Fruit fly (Drosophila melanogaster): Measurements from ENCODE around the gene CG15812.

The CG15812 gene

dm6 chr3L:3148125-3149059 is 11.4 kb upstream of the CG15812 start, which contains the start of the genes Usp5 and BtbVII:
Gene Usp5, minus strand, starts transcription at chr3L:3148358.
Gene BtbVII, plus strand, starts transcription at chr3L:3148646.
- TF ChIP-seq br (GFP tag; optimal IDR thresholded peaks at IDR 0.05) (peak; percentile 76), HLH106 (tag; optimal IDR thresholded peaks at IDR 0.05) (peak; percentile 59), ey (GFP tag; optimal IDR thresholded peaks at IDR 0.05) (peak; percentile 65), Hr83 (GFP tag; optimal IDR thresholded peaks at IDR 0.05; ENCODE audit: poor library complexity, severe bottlenecking) (peak; percentile 30), Vsx2 (GFP tag; optimal IDR thresholded peaks at IDR 0.05; ENCODE audit: partially characterized antibody) (no peak), lola (GFP tag; optimal IDR thresholded peaks at IDR 0.05) (no peak), foxo (GFP tag; optimal IDR thresholded peaks at IDR 0.05) (peak in 1 of 2 experiments; percentile 76), Dif (GFP tag; optimal IDR thresholded peaks at IDR 0.05; ENCODE audit: partially characterized antibody) (no peak), usp (GFP tag; optimal IDR thresholded peaks at IDR 0.05) (no peak), brk (GFP tag; optimal IDR thresholded peaks at IDR 0.05) (no peak), Rel (GFP tag; optimal IDR thresholded peaks at IDR 0.05) (no peak), Rel (tag; optimal IDR thresholded peaks at IDR 0.05) (peak; percentile 2), Myc (optimal IDR thresholded peaks at IDR 0.05) (no peak), fru (GFP tag; optimal IDR thresholded peaks at IDR 0.05) (peak; percentile 58), CrebA (GFP tag; optimal IDR thresholded peaks at IDR 0.05; ENCODE audit: borderline replicate concordance) (no peak), Abd-B (GFP tag; optimal IDR thresholded peaks at IDR 0.05) (no peak), GATAd (GFP tag; optimal IDR thresholded peaks at IDR 0.05) (no peak), sv (GFP tag; optimal IDR thresholded peaks at IDR 0.05) (peak; percentile 22), Jra (GFP tag; optimal IDR thresholded peaks at IDR 0.05) (peak; percentile 65), jim (GFP tag; optimal IDR thresholded peaks at IDR 0.05) (no peak), OdsH (GFP tag; optimal IDR thresholded peaks at IDR 0.05) (peak; percentile 69), pan (optimal IDR thresholded peaks at IDR 0.05) (no peak), Sp1 (GFP tag; optimal IDR thresholded peaks at IDR 0.05) (peak; percentile 44), sage (GFP tag; optimal IDR thresholded peaks at IDR 0.05) (no peak), dmrt93B (GFP tag; optimal IDR thresholded peaks at IDR 0.05) (no peak), Hr78 (GFP tag; optimal IDR thresholded peaks at IDR 0.05) (no peak), rgr (GFP tag; optimal IDR thresholded peaks at IDR 0.05) (peak; percentile 68), woc (GFP tag; optimal IDR thresholded peaks at IDR 0.05) (no peak), CG32264 (GFP tag; optimal IDR thresholded peaks at IDR 0.05) (peak; percentile 6), Mio (GFP tag; optimal IDR thresholded peaks at IDR 0.05) (no peak), h (GFP tag; optimal IDR thresholded peaks at IDR 0.05) (peak; percentile 72), dl (GFP tag; optimal IDR thresholded peaks at IDR 0.05; ENCODE audit: insufficient read depth in 1 of 2, partially characterized antibody in 2 of 2) (no peak), Hnf4 (GFP tag; optimal IDR thresholded peaks at IDR 0.05) (no peak), dsf (GFP tag; optimal IDR thresholded peaks at IDR 0.05; ENCODE audit: borderline replicate concordance) (peak; percentile 16), Dfd (GFP tag; optimal IDR thresholded peaks at IDR 0.05) (no peak), N (GFP tag; optimal IDR thresholded peaks at IDR 0.05) (no peak), CG9705 (GFP tag; optimal IDR thresholded peaks at IDR 0.05) (peak; percentile 12), tai (GFP tag; optimal IDR thresholded peaks at IDR 0.05) (no peak), psq (GFP tag; optimal IDR thresholded peaks at IDR 0.05) (peak; percentile 26)
